Fruit fly (Drosophila melanogaster): ENCODE results near the gene gb.

Gene gb

dm6 chr3R:27152129-27152968, 40.3 kb upstream of the gb start (continued):
- TF ChIP-seq fd85E (GFP tag; optimal IDR thresholded peaks at IDR 0.05) (no peak), CG3919 (GFP tag; optimal IDR thresholded peaks at IDR 0.05) (peak; percentile 32), Smox (GFP tag; optimal IDR thresholded peaks at IDR 0.05) (peak; percentile 57), ss (GFP tag; optimal IDR thresholded peaks at IDR 0.05) (no peak), pdm3 (GFP tag; optimal IDR thresholded peaks at IDR 0.05) (peak; percentile 56), CG8632 (GFP tag; optimal IDR thresholded peaks at IDR 0.05) (peak; percentile 70), dac (GFP tag; optimal IDR thresholded peaks at IDR 0.05) (no peak), Met (GFP tag; optimal IDR thresholded peaks at IDR 0.05) (peak; percentile 81), Sox102F (GFP tag; optimal IDR thresholded peaks at IDR 0.05) (peak; percentile 86), CG11902 (GFP tag; optimal IDR thresholded peaks at IDR 0.05) (no peak), CG11762 (GFP tag; optimal IDR thresholded peaks at IDR 0.05; ENCODE audit: insufficient read depth) (no peak), CG6276 (GFP tag; optimal IDR thresholded peaks at IDR 0.05) (peak; percentile 49), CG32006 (GFP tag; optimal IDR thresholded peaks at IDR 0.05) (peak; percentile 55), CG6854 (GFP tag; optimal IDR thresholded peaks at IDR 0.05) (no peak), CG9139 (GFP tag; optimal IDR thresholded peaks at IDR 0.05) (no peak), Lpt (GFP tag; optimal IDR thresholded peaks at IDR 0.05) (no peak), Hr38 (GFP tag; optimal IDR thresholded peaks at IDR 0.05) (no peak), CG3032 (tag; optimal IDR thresholded peaks at IDR 0.05) (peak; percentile 34), CG6792 (GFP tag; optimal IDR thresholded peaks at IDR 0.05) (peak; percentile 57), CG11294 (GFP tag; IDR thresholded peaks at IDR 0.05) (no peak), Ets96B (tag; optimal IDR thresholded peaks at IDR 0.05) (no peak), svp (GFP tag) (peak; percentile 95), CG16779 (tag; optimal IDR thresholded peaks at IDR 0.05) (no peak), fkh (GFP tag; optimal IDR thresholded peaks at IDR 0.05) (no peak), Sox15 (GFP tag; optimal IDR thresholded peaks at IDR 0.05) (peak; percentile 23), Eip78C (GFP tag) (peak; percentile 87), CG8119 (GFP tag; IDR thresholded peaks at IDR 0.05) (0 out of 3 replicates have a peak, but pooled peaks have one; percentile 36), Blimp-1 (GFP tag; optimal IDR thresholded peaks at IDR 0.05) (peak; percentile 83), salr (GFP tag; optimal IDR thresholded peaks at IDR 0.05) (no peak), Eip93F (GFP tag; optimal IDR thresholded peaks at IDR 0.05) (no peak), CG10631 (GFP tag; optimal IDR thresholded peaks at IDR 0.05) (peak; percentile 62), Eip75B (GFP tag; optimal IDR thresholded peaks at IDR 0.05) (peak; percentile 56), Hr39 (GFP tag; optimal IDR thresholded peaks at IDR 0.05) (peak; percentile 74), Gug (GFP tag; IDR thresholded peaks at IDR 0.05) (peak; percentile 17; the same call in 1 of the 2 replicates), vri (GFP tag; optimal IDR thresholded peaks at IDR 0.05) (peak; percentile 79), topi (GFP tag; optimal IDR thresholded peaks at IDR 0.05) (peak; percentile 78), achi (GFP tag; optimal IDR thresholded peaks at IDR 0.05) (peak; percentile 67), CG8319 (GFP tag; optimal IDR thresholded peaks at IDR 0.05) (no peak), CG4318 (GFP tag; optimal IDR thresholded peaks at IDR 0.05) (no peak), cyc (GFP tag; optimal IDR thresholded peaks at IDR 0.05) (peak; percentile 50)

dm6 chr3R:27151516-27151823, 39.4 kb upstream of the gb start, which contains the start of gene Men-b:
Gene Men-b (plus strand): TSS chr3R:27151662.
- TF ChIP-seq CG31627 (GFP tag; optimal IDR thresholded peaks at IDR 0.05) (no peak), CG1621 (tag; optimal IDR thresholded peaks at IDR 0.05) (peak; percentile 100), CG16779 (tag; optimal IDR thresholded peaks at IDR 0.05) (no peak)
